Fruit fly (Drosophila melanogaster): ENCODE data around the gene Sgs7.
A peak's percentile ranks its signal among the peaks of the same experiment; 100 is the strongest.

Gene Sgs7

dm6 chr3L:11522613-11523012, 13.0 kb downstream of the Sgs7 start, which contains the start of the genes CG11714 and Fuca:
CG11714 (minus strand) TSS chr3L:11522713.
Fuca (minus strand) TSS chr3L:11522713.
- TF ChIP-seq CG3838 (GFP tag; optimal IDR thresholded peaks at IDR 0.05) (no peak), CG6765 (GFP tag; optimal IDR thresholded peaks at IDR 0.05) (no peak), Side (GFP tag; optimal IDR thresholded peaks at IDR 0.05) (no peak), Mes4 (GFP tag; optimal IDR thresholded peaks at IDR 0.05) (no peak), crol (GFP tag; IDR thresholded peaks at IDR 0.05) (no peak), Myb (GFP tag; optimal IDR thresholded peaks at IDR 0.05) (no peak), tgo (GFP tag; IDR thresholded peaks at IDR 0.05) (no peak), Pdp1 (GFP tag; optimal IDR thresholded peaks at IDR 0.05) (no peak)

DNA sequence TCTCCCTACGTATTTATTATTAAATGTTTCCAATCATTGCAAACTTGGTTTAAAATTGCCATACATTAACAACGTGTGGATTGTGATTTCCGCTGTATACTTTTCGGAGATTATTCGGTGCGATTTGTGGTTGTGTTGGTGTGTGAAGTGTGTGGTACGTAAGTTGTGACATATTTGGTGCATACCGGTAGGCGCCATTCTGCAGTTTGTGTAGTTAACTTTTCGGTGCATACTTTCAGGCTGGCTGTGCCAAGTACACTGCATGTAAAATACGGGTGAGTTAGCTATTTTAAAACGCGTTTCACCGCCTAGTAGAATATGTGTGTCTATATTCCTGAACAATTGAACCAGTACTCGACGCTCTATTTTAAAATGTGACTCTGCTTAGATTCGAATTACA, 13.6 kb downstream of the Sgs7 start:
- TF ChIP-seq CG15514 (GFP tag; optimal IDR thresholded peaks at IDR 0.05) (peak; percentile 98), so (GFP tag; IDR thresholded peaks at IDR 0.05) (peak; percentile 55; the same call in 1 of the 3 replicates), Dp (GFP tag; optimal IDR thresholded peaks at IDR 0.05) (peak; percentile 19), chinmo (GFP tag; IDR thresholded peaks at IDR 0.05; ENCODE audit: partially characterized antibody) (peak; percentile 85; the same call in 3 of the 4 replicates), HLH4C (GFP tag; IDR thresholded peaks at IDR 0.05; ENCODE audit: partially characterized antibody) (peak; percentile 40; the same call in 1 of the 3 replicates), jigr1 (GFP tag; IDR thresholded peaks at IDR 0.05) (no peak), stwl (tag; optimal IDR thresholded peaks at IDR 0.05) (peak; percentile 60), CTCF (GFP tag; optimal IDR thresholded peaks at IDR 0.05) (peak; percentile 80), knrl (GFP tag; IDR thresholded peaks at IDR 0.05; ENCODE audit: partially characterized antibody) (peak; percentile 38; the same call in 1 of the 3 replicates), sd (tag; optimal IDR thresholded peaks at IDR 0.05) (peak; percentile 10), CG2678 (tag; optimal IDR thresholded peaks at IDR 0.05) (no peak), ato (GFP tag; IDR thresholded peaks at IDR 0.05; ENCODE audit: partially characterized antibody) (0 out of 2 replicates have a peak, but pooled peaks have one; percentile 13), sens (GFP tag) (no peak), CG9817 (tag; optimal IDR thresholded peaks at IDR 0.05) (no peak), vfl (GFP tag; optimal IDR thresholded peaks at IDR 0.05) (no peak), pita (GFP tag; optimal IDR thresholded peaks at IDR 0.05) (peak; percentile 36), CG14710 (tag; optimal IDR thresholded peaks at IDR 0.05) (peak; percentile 7), her (GFP tag; optimal IDR thresholded peaks at IDR 0.05) (no peak), Rfx (GFP tag; IDR thresholded peaks at IDR 0.05) (peak; percentile 43; the same call in 1 of the 2 replicates), unc-4 (GFP tag; IDR thresholded peaks at IDR 0.05; ENCODE audit: partially characterized antibody) (no peak), Rx (GFP tag; IDR thresholded peaks at IDR 0.05) (no peak), HmgZ (tag; optimal IDR thresholded peaks at IDR 0.05) (peak; percentile 74), CG7987 (GFP tag; optimal IDR thresholded peaks at IDR 0.05) (peak; percentile 24), CG12236 (GFP tag; optimal IDR thresholded peaks at IDR 0.05) (no peak), bbx (GFP tag; IDR thresholded peaks at IDR 0.05; ENCODE audit: partially characterized antibody) (peak; percentile 71), D19A (tag; optimal IDR thresholded peaks at IDR 0.05) (peak; percentile 50), CG16813 (GFP tag; IDR thresholded peaks at IDR 0.05; ENCODE audit: partially characterized antibody) (peak; percentile 15; the same call in 1 of the 3 replicates), pzg (GFP tag; optimal IDR thresholded peaks at IDR 0.05) (peak; percentile 26), Side (GFP tag; optimal IDR thresholded peaks at IDR 0.05) (no peak), lola (GFP tag; optimal IDR thresholded peaks at IDR 0.05) (peak in 1 of 3 experiments; percentile 63), Stat92E (GFP tag; optimal IDR thresholded peaks at IDR 0.05) (peak in 1 of 3 experiments; percentile 22), zf30C (GFP tag; optimal IDR thresholded peaks at IDR 0.05) (peak; percentile 49), Bgb (GFP tag; IDR thresholded peaks at IDR 0.05; ENCODE audit: partially characterized antibody) (peak; percentile 78), inv (GFP tag; IDR thresholded peaks at IDR 0.05; ENCODE audit: partially characterized antibody) (peak; percentile 31; the same call in 1 of the 2 replicates), CG7963 (GFP tag; IDR thresholded peaks at IDR 0.05; ENCODE audit: partially characterized antibody) (no peak), cg (GFP tag; optimal IDR thresholded peaks at IDR 0.05) (peak; percentile 92), CG42726 (GFP tag; IDR thresholded peaks at IDR 0.05; ENCODE audit: partially characterized antibody) (peak; percentile 78), Scr (GFP tag; IDR thresholded peaks at IDR 0.05; ENCODE audit: partially characterized antibody) (0 out of 2 replicates have a peak, but pooled peaks have one; percentile 33), Lhr (GFP tag; optimal IDR thresholded peaks at IDR 0.05) (peak; percentile 22), CG13624 (GFP tag; optimal IDR thresholded peaks at IDR 0.05) (peak; percentile 8)
